Worm (Caenorhabditis elegans) whole organism, L4 larva: Measurements from ENCODE around the gene spdl-1.

Source experiments
- F10B5.3 ChIP-seq: sonication (generic microtip); optimal IDR thresholded peaks from 2 replicates; lab custom pipeline; 2016; ENCODE audit warnings: mild to moderate bottlenecking, missing genetic modification characterization, missing compliant biosample characterization
- F37D6.2 ChIP-seq: sonication (generic microtip); optimal IDR thresholded peaks from 2 replicates; lab custom pipeline; 2016; ENCODE audit warnings: mild to moderate bottlenecking, missing genetic modification characterization, missing compliant biosample characterization
- R02D3.7 ChIP-seq: fragments of 150-350 bp; sonication (generic microtip); optimal IDR thresholded peaks from 3 replicates; lab custom pipeline; 2014; ENCODE audit warnings: missing biosample characterization, missing genetic modification characterization
- T26A8.4 ChIP-seq: fragments of 200-800 bp; sonication (Bioruptor generic); IDR thresholded peaks from 2 replicates; pipeline ENCODE4 v1.3.6; 2022; ENCODE audit warnings: missing genetic modification characterization, missing compliant biosample characterization
- Y5F2A.4 ChIP-seq: fragments of 200-800 bp; sonication (Bioruptor generic); optimal IDR thresholded peaks from 2 replicates; lab custom pipeline; 2018; ENCODE audit warnings: mild to moderate bottlenecking, missing genetic modification characterization, missing compliant biosample characterization
- aly-2 ChIP-seq: sonication (generic microtip); optimal IDR thresholded peaks from 2 replicates; lab custom pipeline; 2018; ENCODE audit warnings: missing biosample characterization, missing genetic modification characterization
- ama-1 ChIP-seq: fragments of 150-350 bp; optimal IDR thresholded peaks from 2 replicates; lab custom pipeline; 2014; ENCODE audit warnings: inconsistent platforms, mixed read lengths
- ceh-44 ChIP-seq: fragments of 200-800 bp; sonication (Bioruptor generic); IDR thresholded peaks from 2 replicates; pipeline ENCODE4 v1.3.6; 2022; ENCODE audit warnings: missing genetic modification reagents, missing genetic modification characterization, missing compliant biosample characterization
- ces-1 ChIP-seq: fragments of 150-350 bp; sonication (generic microtip); optimal IDR thresholded peaks from 4 replicates; lab custom pipeline; 2014; ENCODE audit warnings: missing biosample characterization, missing genetic modification reagents, missing genetic modification characterization
- ctbp-1 ChIP-seq: fragments of 200-800 bp; sonication (Bioruptor generic); IDR thresholded peaks from 2 replicates; pipeline ENCODE4 v1.3.6; 2022; ENCODE audit warnings: missing genetic modification reagents, missing genetic modification characterization, missing compliant biosample characterization
- daf-12 ChIP-seq: fragments of 150-350 bp; optimal IDR thresholded peaks from 2 replicates; lab custom pipeline; 2014; ENCODE audit warnings: missing biosample characterization, missing genetic modification reagents, missing genetic modification characterization
- daf-16 ChIP-seq, 3 experiments: sonication (generic microtip); optimal IDR thresholded peaks; 2 replicates each; lab custom pipeline; 2016 to 2017; ENCODE audit warnings: missing genetic modification characterization in 3 of 3, missing genetic modification reagents in 3 of 3, mild to moderate bottlenecking in 2 of 3, missing compliant biosample characterization in 2 of 3, missing biosample characterization in 1 of 3, moderate library complexity in 1 of 3
- daf-19 ChIP-seq: fragments of 200-800 bp; sonication (Bioruptor generic); conservative IDR thresholded peaks from 2 replicates; pipeline ENCODE4 v1.3.6; 2022; ENCODE audit warnings: missing genetic modification characterization, missing compliant biosample characterization
- dmd-8 ChIP-seq: fragments of 200-800 bp; sonication (Bioruptor generic); IDR thresholded peaks from 2 replicates; pipeline ENCODE4 v1.3.6; 2022; ENCODE audit warnings: missing genetic modification characterization, missing compliant biosample characterization
- dpl-1 ChIP-seq: fragments of 150-350 bp; optimal IDR thresholded peaks from 2 replicates; lab custom pipeline; 2014; ENCODE audit warnings: missing biosample characterization, missing genetic modification reagents, missing genetic modification characterization
- dve-1 ChIP-seq: sonication (generic microtip); optimal IDR thresholded peaks from 2 replicates; lab custom pipeline; 2017; ENCODE audit warnings: antibody characterized with exemption, mild to moderate bottlenecking, missing genetic modification characterization, missing compliant biosample characterization; ENCODE audit not compliant: insufficient read depth
- egl-27 ChIP-seq: sonication (generic microtip); optimal IDR thresholded peaks from 3 replicates; lab custom pipeline; 2017; ENCODE audit warnings: missing biosample characterization, missing genetic modification reagents, missing genetic modification characterization
- egl-43 ChIP-seq: fragments of 200-800 bp; sonication (Bioruptor generic); IDR thresholded peaks from 2 replicates; pipeline ENCODE4 v1.3.6; 2022; ENCODE audit warnings: missing genetic modification reagents, missing genetic modification characterization, missing compliant biosample characterization
- fkh-10 ChIP-seq: fragments of 150-350 bp; optimal IDR thresholded peaks from 2 replicates; lab custom pipeline; 2014; ENCODE audit warnings: missing biosample characterization, missing genetic modification reagents, missing genetic modification characterization
- fos-1 ChIP-seq: fragments of 150-350 bp; optimal IDR thresholded peaks from 2 replicates; lab custom pipeline; 2014; ENCODE audit warnings: missing biosample characterization, missing genetic modification characterization
- lin-1 ChIP-seq: fragments of 200-800 bp; sonication (Bioruptor generic); IDR thresholded peaks from 2 replicates; pipeline ENCODE4 v1.3.6; 2022; ENCODE audit warnings: missing genetic modification reagents, missing genetic modification characterization, missing compliant biosample characterization
- lin-38 ChIP-seq: fragments of 200-800 bp; sonication (Bioruptor generic); IDR thresholded peaks from 2 replicates; pipeline ENCODE4 v1.3.6; 2022; ENCODE audit warnings: missing genetic modification reagents, missing genetic modification characterization, missing compliant biosample characterization
- lir-3 ChIP-seq: sonication (generic microtip); optimal IDR thresholded peaks from 2 replicates; lab custom pipeline; 2016; ENCODE audit warnings: mild to moderate bottlenecking, missing genetic modification characterization, missing compliant biosample characterization
- madf-5 ChIP-seq, 2 experiments: fragments of 200-800 bp; sonication (Bioruptor generic); IDR thresholded peaks; 2 replicates each; pipeline ENCODE4 v1.3.6; 2022; ENCODE audit warnings: missing compliant biosample characterization in 2 of 2, missing genetic modification characterization in 2 of 2
- madf-9 ChIP-seq: fragments of 200-800 bp; sonication (Bioruptor generic); conservative IDR thresholded peaks from 2 replicates; pipeline ENCODE4 v1.3.6; 2022; ENCODE audit warnings: missing genetic modification reagents, missing genetic modification characterization, missing compliant biosample characterization
- mep-1 ChIP-seq: fragments of 150-350 bp; sonication (generic microtip); optimal IDR thresholded peaks from 3 replicates; lab custom pipeline; 2014; ENCODE audit warnings: missing biosample characterization, missing genetic modification characterization
- mes-2 ChIP-seq: sonication (generic microtip); optimal IDR thresholded peaks from 2 replicates; lab custom pipeline; 2016; ENCODE audit warnings: missing genotype, mild to moderate bottlenecking, missing genetic modification characterization, missing compliant biosample characterization; ENCODE audit not compliant: poor library complexity, severe bottlenecking
- nhr-10 ChIP-seq: fragments of 150-350 bp; optimal IDR thresholded peaks from 2 replicates; lab custom pipeline; 2014; ENCODE audit warnings: missing biosample characterization, missing genetic modification characterization
- nhr-111 ChIP-seq: fragments of 200-800 bp; sonication (Bioruptor generic); optimal IDR thresholded peaks from 2 replicates; lab custom pipeline; 2018; ENCODE audit warnings: mild to moderate bottlenecking, missing genetic modification characterization, missing compliant biosample characterization
- nhr-28 ChIP-seq: fragments of 150-350 bp; optimal IDR thresholded peaks from 2 replicates; lab custom pipeline; 2014; ENCODE audit warnings: missing biosample characterization, missing genetic modification characterization
- php-3 ChIP-seq: fragments of 200-800 bp; sonication (Bioruptor generic); IDR thresholded peaks from 2 replicates; pipeline ENCODE4 v1.3.6; 2022; ENCODE audit warnings: missing genetic modification reagents, missing genetic modification characterization, missing compliant biosample characterization
- rbr-2 ChIP-seq: sonication (generic microtip); optimal IDR thresholded peaks from 2 replicates; lab custom pipeline; 2016; ENCODE audit warnings: missing genotype, missing genetic modification characterization, missing compliant biosample characterization
- sdz-12 ChIP-seq: fragments of 200-800 bp; sonication (Bioruptor generic); optimal IDR thresholded peaks from 2 replicates; lab custom pipeline; 2018; ENCODE audit warnings: mild to moderate bottlenecking, missing genetic modification characterization, missing compliant biosample characterization
- skn-1 ChIP-seq: fragments of 150-350 bp; optimal IDR thresholded peaks from 2 replicates; lab custom pipeline; 2014; ENCODE audit warnings: missing biosample characterization, missing genetic modification characterization
- snpc-4 ChIP-seq: fragments of 150-350 bp; optimal IDR thresholded peaks from 2 replicates; lab custom pipeline; 2014; ENCODE audit warnings: missing biosample characterization, missing genetic modification characterization
- spr-3 ChIP-seq: fragments of 200-800 bp; sonication (Bioruptor generic); optimal IDR thresholded peaks from 2 replicates; lab custom pipeline; 2018; ENCODE audit warnings: mild to moderate bottlenecking, missing genetic modification characterization, missing compliant biosample characterization
- unc-130 ChIP-seq: sonication (generic microtip); optimal IDR thresholded peaks from 2 replicates; lab custom pipeline; 2016; ENCODE audit warnings: missing genetic modification reagents, missing genetic modification characterization, missing compliant biosample characterization
- unc-62 ChIP-seq, 3 experiments: fragments of 150-350 bp in 1 of 3; sonication (generic microtip); optimal IDR thresholded peaks in 2 of 3; peaks in 1 of 3; 1 replicate in 1 of 3; 2 replicates in 2 of 3; lab custom pipeline; 2014 to 2017; ENCODE audit warnings: missing biosample characterization in 3 of 3, missing genetic modification characterization in 3 of 3, missing genetic modification reagents in 3 of 3, missing genotype in 1 of 3
- zfp-3 ChIP-seq: fragments of 200-800 bp; sonication (Bioruptor generic); conservative IDR thresholded peaks from 2 replicates; pipeline ENCODE4 v1.3.6; 2022; ENCODE audit warnings: missing genetic modification reagents, missing genetic modification characterization, missing compliant biosample characterization
- ztf-7 ChIP-seq: fragments of 150-350 bp; optimal IDR thresholded peaks from 2 replicates; lab custom pipeline; 2014; ENCODE audit warnings: missing biosample characterization, missing genetic modification characterization

Gene spdl-1

ce11 chrII:7801899-7802298 lies 20.5 kb downstream of the spdl-1 start:
- TF ChIP-seq mes-2 (no peak), php-3 (GFP tag; lab: Robert Waterston, UW) (no peak), lin-1 (GFP tag; lab: Robert Waterston, UW) (no peak), lin-38 (GFP tag; lab: Robert Waterston, UW) (no peak), daf-12 (no peak), zfp-3 (GFP tag; lab: Robert Waterston, UW) (no peak), unc-62 (GFP tag; optimal IDR thresholded peaks at IDR 0.05 in 1 of 2; lab: Kevin White, UChicago) (no peak), unc-62 (tag; optimal IDR thresholded peaks at IDR 0.05; lab: Kevin White, UChicago) (no peak), spr-3 (GFP tag; lab: Kevin White, UChicago) (no peak), ama-1 (no peak), skn-1 (no peak), egl-27 (tag; lab: Kevin White, UChicago) (no peak), dpl-1 (GFP tag; lab: Kevin White, UChicago) (no peak), mep-1 (tag; lab: Kevin White, UChicago) (no peak), madf-9 (GFP tag; lab: Robert Waterston, UW) (no peak), ztf-7 (tag; lab: Kevin White, UChicago) (no peak)

ce11 chrII:7803174-7803573 lies 21.8 kb downstream of the spdl-1 start:
- TF ChIP-seq madf-5 (GFP tag; IDR thresholded peaks at IDR 0.05; lab: Robert Waterston, UW) (no peak), nhr-111 (no peak), egl-43 (no peak), madf-9 (GFP tag; lab: Robert Waterston, UW) (no peak), nhr-10 (tag; lab: Kevin White, UChicago) (no peak), aly-2 (tag; lab: Kevin White, UChicago) (no peak), daf-12 (no peak), ces-1 (GFP tag; lab: Kevin White, UChicago) (no peak), ceh-44 (GFP tag; lab: Robert Waterston, UW) (no peak), lir-3 (no peak), daf-16 (GFP tag; optimal IDR thresholded peaks at IDR 0.05; lab: Kevin White, UChicago) (no peak), daf-16 (tag; optimal IDR thresholded peaks at IDR 0.05; lab: Kevin White, UChicago) (no peak), ctbp-1 (GFP tag; lab: Robert Waterston, UW) (no peak), F10B5.3 (no peak), fos-1 (tag; lab: Kevin White, UChicago) (no peak), F37D6.2 (tag; lab: Kevin White, UChicago) (no peak), Y5F2A.4 (GFP tag; lab: Kevin White, UChicago) (no peak), mes-2 (no peak), lin-38 (GFP tag; lab: Robert Waterston, UW) (no peak), snpc-4 (tag; lab: Kevin White, UChicago) (no peak)

- TF ChIP-seq R02D3.7 (tag; lab: Kevin White, UChicago) (no peak), daf-12 (no peak), ztf-7 (tag; lab: Kevin White, UChicago) (no peak), fkh-10 (no peak), mep-1 (tag; lab: Kevin White, UChicago) (no peak), nhr-111 (no peak), rbr-2 (tag; lab: Kevin White, UChicago) (no peak), ama-1 (no peak), snpc-4 (tag; lab: Kevin White, UChicago) (no peak), nhr-28 (tag; lab: Kevin White, UChicago) (no peak), dve-1 (no peak), lir-3 (no peak), egl-27 (tag; lab: Kevin White, UChicago) (no peak), daf-19 (GFP tag; lab: Robert Waterston, UW) (no peak), unc-130 (GFP tag; lab: Kevin White, UChicago) (no peak), dmd-8 (no peak), T26A8.4 (no peak), sdz-12 (GFP tag; lab: Kevin White, UChicago) (no peak)
Measured at ce11 chrII:7806054-7806453, 24.7 kb downstream of the spdl-1 start.
